Worm (Caenorhabditis elegans) whole organism, L1 larva: ENCODE measurements around the gene Y105C5A.1270.

Source experiments
- C04F5.9 ChIP-seq: sonication (generic microtip); optimal IDR thresholded peaks from 2 replicates; lab custom pipeline; 2016; ENCODE audit warnings: missing genetic modification characterization, missing compliant biosample characterization
- C16A3.4 ChIP-seq: fragments of 150-350 bp; optimal IDR thresholded peaks from 2 replicates; lab custom pipeline; 2014; ENCODE audit warnings: missing biosample characterization, missing genetic modification characterization
- C34B4.2 ChIP-seq: sonication (generic microtip); optimal IDR thresholded peaks from 2 replicates; lab custom pipeline; 2017; ENCODE audit warnings: mild to moderate bottlenecking, missing genetic modification characterization, missing compliant biosample characterization
- blmp-1 ChIP-seq: fragments of 150-350 bp; optimal IDR thresholded peaks from 2 replicates; lab custom pipeline; 2014; ENCODE audit warnings: missing biosample characterization, missing genetic modification characterization
- ceh-8 ChIP-seq: fragments of 200-800 bp; sonication (Bioruptor generic); optimal IDR thresholded peaks from 2 replicates; lab custom pipeline; 2018; ENCODE audit warnings: mild to moderate bottlenecking, missing genetic modification characterization, moderate library complexity, missing compliant biosample characterization
- ceh-88 ChIP-seq: fragments of 200-800 bp; sonication (Bioruptor generic); IDR thresholded peaks from 2 replicates; pipeline ENCODE4 v1.3.6; 2022; ENCODE audit warnings: missing genetic modification characterization, missing compliant biosample characterization
- ces-1 ChIP-seq: fragments of 150-350 bp; optimal IDR thresholded peaks from 2 replicates; lab custom pipeline; 2014; ENCODE audit warnings: missing biosample characterization, missing genetic modification reagents, missing genetic modification characterization
- dpl-1 ChIP-seq, 3 experiments: fragments of 150-350 bp in 2 of 3; sonication (generic microtip) in 1 of 3; optimal IDR thresholded peaks; 2 replicates each; lab custom pipeline; 2014 to 2017; ENCODE audit warnings: missing biosample characterization in 3 of 3, missing genetic modification characterization in 3 of 3, missing genetic modification reagents in 3 of 3
- efl-3 ChIP-seq: fragments of 200-800 bp; sonication (Bioruptor generic); optimal IDR thresholded peaks from 2 replicates; lab custom pipeline; 2018; ENCODE audit warnings: mild to moderate bottlenecking, missing genetic modification characterization, missing compliant biosample characterization
- egl-13 ChIP-seq: sonication (generic microtip); optimal IDR thresholded peaks from 2 replicates; lab custom pipeline; 2016; ENCODE audit warnings: missing genotype, missing genetic modification reagents, missing genetic modification characterization, missing compliant biosample characterization
- egl-27 ChIP-seq, 2 experiments: fragments of 150-350 bp in 1 of 2; sonication (generic microtip); optimal IDR thresholded peaks; 3 replicates each; lab custom pipeline; 2017 to 2018; ENCODE audit warnings: missing biosample characterization in 2 of 2, missing genetic modification characterization in 2 of 2, missing genetic modification reagents in 2 of 2
- elt-2 ChIP-seq: sonication (generic microtip); optimal IDR thresholded peaks from 2 replicates; lab custom pipeline; 2016; ENCODE audit warnings: missing genetic modification characterization, mild to moderate bottlenecking, inconsistent platforms, missing compliant biosample characterization, missing genetic modification reagents
- ets-5 ChIP-seq: fragments of 200-800 bp; sonication (Bioruptor generic); IDR thresholded peaks from 2 replicates; pipeline ENCODE4 v1.3.6; 2022; ENCODE audit warnings: missing genetic modification characterization, missing compliant biosample characterization
- fkh-10 ChIP-seq: sonication (generic microtip); optimal IDR thresholded peaks from 2 replicates; lab custom pipeline; 2017; ENCODE audit warnings: missing biosample characterization, missing genetic modification reagents, missing genetic modification characterization
- fkh-4 ChIP-seq: sonication (generic microtip); optimal IDR thresholded peaks from 2 replicates; lab custom pipeline; 2016; ENCODE audit warnings: missing compliant biosample characterization, missing genetic modification characterization, borderline replicate concordance
- isw-1 ChIP-seq: fragments of 200-800 bp; sonication (Bioruptor generic); IDR thresholded peaks from 2 replicates; pipeline ENCODE4 v1.3.6; 2022; ENCODE audit warnings: missing genetic modification characterization, missing compliant biosample characterization
- jun-1 ChIP-seq: fragments of 150-350 bp; optimal IDR thresholded peaks from 2 replicates; lab custom pipeline; 2014; ENCODE audit warnings: missing biosample characterization, missing genetic modification reagents, missing genetic modification characterization
- lin-13 ChIP-seq: fragments of 150-350 bp; optimal IDR thresholded peaks from 2 replicates; lab custom pipeline; 2014; ENCODE audit warnings: missing biosample characterization, missing genetic modification reagents, missing genetic modification characterization
- mdl-1 ChIP-seq, 2 experiments: fragments of 150-350 bp; optimal IDR thresholded peaks; 2 replicates each; lab custom pipeline; 2014 to 2017; ENCODE audit warnings: missing biosample characterization in 2 of 2, missing genetic modification characterization in 2 of 2, inconsistent platforms in 1 of 2
- mep-1 ChIP-seq: fragments of 150-350 bp; optimal IDR thresholded peaks from 2 replicates; lab custom pipeline; 2014; ENCODE audit warnings: missing biosample characterization, missing genetic modification characterization
- nhr-20 ChIP-seq: sonication (generic microtip); optimal IDR thresholded peaks from 2 replicates; lab custom pipeline; 2016; ENCODE audit warnings: mild to moderate bottlenecking, missing genetic modification characterization, missing compliant biosample characterization
- nhr-47 ChIP-seq: sonication (generic microtip); optimal IDR thresholded peaks from 2 replicates; lab custom pipeline; 2016; ENCODE audit warnings: mild to moderate bottlenecking, missing genetic modification characterization, moderate library complexity, missing compliant biosample characterization
- nhr-84 ChIP-seq: sonication (generic microtip); optimal IDR thresholded peaks from 2 replicates; lab custom pipeline; 2017; ENCODE audit warnings: missing biosample characterization, missing genetic modification characterization
- nhr-85 ChIP-seq: sonication (generic microtip); peaks from one replicate; lab custom pipeline; 2016; ENCODE audit warnings: missing genetic modification characterization, inconsistent platforms, missing compliant biosample characterization
- nhr-90 ChIP-seq: sonication (generic microtip); optimal IDR thresholded peaks from 2 replicates; lab custom pipeline; 2016; ENCODE audit warnings: mild to moderate bottlenecking, missing genetic modification characterization, missing compliant biosample characterization; ENCODE audit not compliant: poor library complexity
- rnt-1 ChIP-seq: sonication (generic microtip); optimal IDR thresholded peaks from 2 replicates; lab custom pipeline; 2016; ENCODE audit warnings: mild to moderate bottlenecking, missing genetic modification characterization, moderate library complexity, missing compliant biosample characterization
- sox-4 ChIP-seq: sonication (generic microtip); optimal IDR thresholded peaks from 2 replicates; lab custom pipeline; 2016; ENCODE audit warnings: missing genetic modification characterization, missing compliant biosample characterization
- sup-37 ChIP-seq: fragments of 200-800 bp; sonication (Bioruptor generic); optimal IDR thresholded peaks from 2 replicates; lab custom pipeline; 2018; ENCODE audit warnings: mild to moderate bottlenecking, missing genetic modification characterization, missing compliant biosample characterization
- tbx-2 ChIP-seq: sonication (generic microtip); optimal IDR thresholded peaks from 2 replicates; lab custom pipeline; 2016; ENCODE audit warnings: missing genetic modification characterization, missing compliant biosample characterization
- tlp-1 ChIP-seq: fragments of 150-350 bp; optimal IDR thresholded peaks from 2 replicates; lab custom pipeline; 2014; ENCODE audit warnings: missing biosample characterization, missing genetic modification characterization
- unc-130 ChIP-seq: fragments of 150-350 bp; optimal IDR thresholded peaks from 2 replicates; lab custom pipeline; 2017; ENCODE audit warnings: missing biosample characterization, missing genetic modification characterization, inconsistent platforms
- unc-30 ChIP-seq: sonication (generic microtip); optimal IDR thresholded peaks from 2 replicates; lab custom pipeline; 2017; ENCODE audit warnings: missing biosample characterization, missing genetic modification characterization
- unc-86 ChIP-seq: sonication (generic microtip); optimal IDR thresholded peaks from 2 replicates; lab custom pipeline; 2016; ENCODE audit warnings: missing genetic modification characterization, missing compliant biosample characterization
- vab-15 ChIP-seq: sonication (generic microtip); optimal IDR thresholded peaks from 2 replicates; lab custom pipeline; 2017; ENCODE audit warnings: missing genotype, mild to moderate bottlenecking, missing genetic modification characterization, missing compliant biosample characterization
- xbp-1 ChIP-seq: sonication (generic microtip); optimal IDR thresholded peaks from 2 replicates; lab custom pipeline; 2016; ENCODE audit warnings: missing genetic modification characterization, missing compliant biosample characterization
- ztf-11 ChIP-seq, 2 experiments: sonication (generic microtip); optimal IDR thresholded peaks; 2 replicates each; lab custom pipeline; 2016 to 2017; ENCODE audit warnings: missing genetic modification characterization in 2 of 2, missing biosample characterization in 1 of 2, missing compliant biosample characterization in 1 of 2

Y105C5A.1270 gene

ce11 chrIV:15878262-15878661, 31.8 kb upstream of the Y105C5A.1270 start:
- TF ChIP-seq vab-15 (tag; lab: Kevin White, UChicago), result no peak
- TF ChIP-seq nhr-84 (tag; lab: Kevin White, UChicago), result no peak
- TF ChIP-seq, all 84 proteins: peak for 0

ce11 chrIV:15872633-15873032, 26.2 kb upstream of the Y105C5A.1270 start, which contains the start of gene gcy-25:
TSS of gene gcy-25 (plus strand) at chrIV:15872933.
- TF ChIP-seq lin-13 (GFP tag; lab: Kevin White, UChicago), result no peak
- TF ChIP-seq efl-3 (GFP tag; lab: Kevin White, UChicago), result no peak
- no peak for TF ChIP-seq blmp-1 (tag; lab: Kevin White, UChicago)
- TF ChIP-seq tlp-1, result no peak
- no peak for TF ChIP-seq fkh-4 (tag; lab: Kevin White, UChicago)
- no peak for TF ChIP-seq C34B4.2
- no peak for TF ChIP-seq unc-30 (tag; lab: Kevin White, UChicago)
- TF ChIP-seq egl-13 (tag; lab: Kevin White, UChicago), result no peak
- TF ChIP-seq isw-1 (GFP tag; lab: Robert Waterston, UW), result no peak
- no peak for TF ChIP-seq nhr-47 (tag; lab: Kevin White, UChicago)
- TF ChIP-seq unc-86 (tag; lab: Kevin White, UChicago), result no peak
- no peak for TF ChIP-seq jun-1
- TF ChIP-seq elt-2 (tag; lab: Kevin White, UChicago), result no peak

ce11 chrIV:15870356-15870755, 23.9 kb upstream of the Y105C5A.1270 start, which contains the start of gene Y105C5B.1:
TSS of gene Y105C5B.1 (plus strand) at chrIV:15870656.
- TF ChIP-seq sup-37 (no peak), ceh-8 (GFP tag; lab: Kevin White, UChicago) (no peak), elt-2 (tag; lab: Kevin White, UChicago) (no peak), egl-27 (tag; optimal IDR thresholded peaks at IDR 0.05; lab: Kevin White, UChicago) (no peak), ceh-88 (no peak), dpl-1 (GFP tag; optimal IDR thresholded peaks at IDR 0.05; lab: Kevin White, UChicago) (no peak), nhr-85 (no peak), tlp-1 (no peak), tbx-2 (tag; lab: Kevin White, UChicago) (no peak), xbp-1 (no peak), nhr-20 (no peak), isw-1 (GFP tag; lab: Robert Waterston, UW) (no peak), blmp-1 (tag; lab: Kevin White, UChicago) (no peak), egl-13 (tag; lab: Kevin White, UChicago) (no peak), fkh-10 (GFP tag; lab: Kevin White, UChicago) (no peak), mep-1 (tag; lab: Kevin White, UChicago) (no peak), C16A3.4 (tag; lab: Kevin White, UChicago) (no peak), ztf-11 (tag; optimal IDR thresholded peaks at IDR 0.05; lab: Kevin White, UChicago) (no peak), jun-1 (no peak), nhr-90 (no peak)

- no peak for TF ChIP-seq vab-15 (tag; lab: Kevin White, UChicago)
- no peak for TF ChIP-seq ces-1 (GFP tag; lab: Kevin White, UChicago)
- TF ChIP-seq ets-5 (GFP tag; lab: Robert Waterston, UW), result no peak
- TF ChIP-seq rnt-1 (tag; lab: Kevin White, UChicago), result no peak
- no peak for TF ChIP-seq ceh-88
- TF ChIP-seq sox-4 (tag; lab: Kevin White, UChicago), result no peak
- no peak for TF ChIP-seq mdl-1 (tag; optimal IDR thresholded peaks at IDR 0.05; lab: Kevin White, UChicago)
- TF ChIP-seq C04F5.9 (tag; lab: Kevin White, UChicago), result no peak
- no peak for TF ChIP-seq unc-130 (tag; lab: Kevin White, UChicago)
Measured at ce11 chrIV:15868288-15868687, 21.8 kb upstream of the Y105C5A.1270 start.
